Worm (Caenorhabditis elegans) whole organism, L3 larva: Measurements from ENCODE around the gene K03B8.14.

ENCODE experiments used
- aly-2 ChIP-seq: fragments of 150-350 bp; optimal IDR thresholded peaks from 2 replicates; lab custom pipeline; 2014; ENCODE audit warnings: missing biosample characterization, missing genetic modification characterization
- egl-27 ChIP-seq: sonication (generic microtip); optimal IDR thresholded peaks from 4 replicates; lab custom pipeline; 2017; ENCODE audit warnings: missing biosample characterization, missing genetic modification reagents, missing genetic modification characterization
- fkh-10 ChIP-seq: sonication (generic microtip); optimal IDR thresholded peaks from 2 replicates; lab custom pipeline; 2017; ENCODE audit warnings: missing biosample characterization, missing genetic modification reagents, missing genetic modification characterization
- jun-1 ChIP-seq: fragments of 150-350 bp; optimal IDR thresholded peaks from 2 replicates; lab custom pipeline; 2014; ENCODE audit warnings: missing biosample characterization, missing genetic modification reagents, missing genetic modification characterization
- lin-39 ChIP-seq: fragments of 150-350 bp; optimal IDR thresholded peaks from 2 replicates; lab custom pipeline; 2018; ENCODE audit warnings: missing biosample characterization, missing genetic modification reagents, missing genetic modification characterization
- nfya-1 ChIP-seq: sonication (generic microtip); optimal IDR thresholded peaks from 2 replicates; lab custom pipeline; 2017; ENCODE audit warnings: missing genetic modification characterization, mild to moderate bottlenecking, missing compliant biosample characterization, antibody characterized with exemption, moderate library complexity; ENCODE audit not compliant: insufficient read depth
- nhr-28 ChIP-seq: fragments of 150-350 bp; optimal IDR thresholded peaks from 2 replicates; lab custom pipeline; 2014; ENCODE audit warnings: missing biosample characterization, missing genetic modification characterization
- tbx-2 ChIP-seq: sonication (generic microtip); optimal IDR thresholded peaks from 2 replicates; lab custom pipeline; 2016; ENCODE audit warnings: mild to moderate bottlenecking, missing genetic modification characterization, missing compliant biosample characterization
- unc-62 ChIP-seq: fragments of 150-350 bp; sonication (generic microtip); optimal IDR thresholded peaks from 4 replicates; lab custom pipeline; 2014; ENCODE audit warnings: missing biosample characterization, missing genetic modification reagents, missing genetic modification characterization

ce11 chrV:11386428-11386827 is 3.9 kb upstream of the K03B8.14 start, which contains the start of gene F55C10.4:
- TF ChIP-seq tbx-2 (tag; lab: Kevin White, UChicago): no peak
- TF ChIP-seq fkh-10 (GFP tag; lab: Kevin White, UChicago): no peak
- TF ChIP-seq unc-62 (GFP tag; lab: Kevin White, UChicago): no peak
- no peak for TF ChIP-seq egl-27 (tag; lab: Kevin White, UChicago)
- TF ChIP-seq nhr-28 (tag; lab: Kevin White, UChicago): no peak
- no peak for TF ChIP-seq jun-1 (tag; lab: Kevin White, UChicago)
- TF ChIP-seq aly-2 (tag; lab: Kevin White, UChicago): no peak
- no peak for TF ChIP-seq lin-39 (tag; lab: Kevin White, UChicago)
- no peak for TF ChIP-seq nfya-1 (tag; lab: Kevin White, UChicago)
